Worm (Caenorhabditis elegans) whole organism, midembryonic: ENCODE data around the gene F09E10.1.

Source experiments
- T22C8.4 ChIP-seq: fragments of 200-800 bp; sonication (Bioruptor generic); IDR thresholded peaks from 2 replicates; pipeline ENCODE4 v1.3.6; 2022; ENCODE audit warnings: missing genetic modification characterization, missing compliant biosample characterization
- cog-1 ChIP-seq: sonication (generic microtip); optimal IDR thresholded peaks from 2 replicates; lab custom pipeline; 2016; ENCODE audit warnings: missing genetic modification characterization, missing compliant biosample characterization
- flt-1 ChIP-seq: fragments of 200-800 bp; sonication (Bioruptor generic); IDR thresholded peaks from 2 replicates; pipeline ENCODE4 v1.3.6; 2022; ENCODE audit warnings: missing genetic modification characterization, missing compliant biosample characterization
- klf-2 ChIP-seq: fragments of 200-800 bp; sonication (Bioruptor generic); conservative IDR thresholded peaks from 2 replicates; pipeline ENCODE4 v1.3.6; 2022; ENCODE audit warnings: missing genetic modification reagents, missing genetic modification characterization, missing compliant biosample characterization
- med-1 ChIP-seq: sonication (generic microtip); optimal IDR thresholded peaks from 2 replicates; lab custom pipeline; 2017; ENCODE audit warnings: missing genetic modification characterization, mild to moderate bottlenecking, missing compliant biosample characterization, antibody characterized with exemption, missing genetic modification reagents; ENCODE audit not compliant: insufficient read depth
- ref-1 ChIP-seq: fragments of 200-800 bp; sonication (Bioruptor generic); conservative IDR thresholded peaks from 2 replicates; pipeline ENCODE4 v1.3.6; 2022; ENCODE audit warnings: missing genetic modification reagents, missing genetic modification characterization, missing compliant biosample characterization
- tab-1 ChIP-seq: fragments of 200-800 bp; sonication (Bioruptor generic); IDR thresholded peaks from 2 replicates; pipeline ENCODE4 v1.3.6; 2022; ENCODE audit warnings: missing genetic modification characterization, missing compliant biosample characterization
- ztf-23 ChIP-seq: fragments of 200-800 bp; sonication (Bioruptor generic); IDR thresholded peaks from 2 replicates; pipeline ENCODE4 v1.3.6; 2022; ENCODE audit warnings: missing genetic modification reagents, missing genetic modification characterization, missing compliant biosample characterization
- ztf-29 ChIP-seq: fragments of 200-800 bp; sonication (Bioruptor generic); IDR thresholded peaks from 2 replicates; pipeline ENCODE4 v1.3.6; 2022; ENCODE audit warnings: missing genetic modification reagents, missing genetic modification characterization, missing compliant biosample characterization

F09E10.1 gene

DNA sequence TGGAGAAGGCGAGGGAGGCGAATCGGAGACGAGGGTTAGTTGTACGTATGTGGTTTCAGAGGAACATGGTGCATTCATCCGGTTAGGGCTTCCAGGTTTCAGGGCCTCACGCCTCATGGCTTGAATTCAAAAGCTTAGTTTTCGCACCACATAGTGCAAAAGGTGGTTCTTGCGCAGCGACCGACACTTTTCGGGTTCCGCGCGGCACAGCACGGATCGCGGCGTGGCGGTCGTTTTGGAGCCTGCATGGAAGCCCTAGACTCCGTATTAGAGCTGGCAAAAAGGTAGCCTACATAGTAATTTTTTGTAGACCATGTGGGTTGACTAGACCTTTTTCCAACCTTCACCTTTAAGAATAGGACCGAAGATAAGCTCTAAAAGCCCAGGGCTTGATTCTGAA is 36.2 kb downstream of the F09E10.1 start:
- TF ChIP-seq med-1 = no peak
- TF ChIP-seq T22C8.4 (GFP tag; lab: Robert Waterston, UW) = no peak
- no peak for TF ChIP-seq flt-1 (GFP tag; lab: Robert Waterston, UW)
- TF ChIP-seq tab-1 (GFP tag; lab: Robert Waterston, UW) = no peak

- TF ChIP-seq med-1 (no peak), tab-1 (GFP tag; lab: Robert Waterston, UW) (no peak), flt-1 (GFP tag; lab: Robert Waterston, UW) (no peak), klf-2 (GFP tag; lab: Robert Waterston, UW) (no peak), T22C8.4 (GFP tag; lab: Robert Waterston, UW) (no peak), ztf-29 (no peak), cog-1 (tag; lab: Kevin White, UChicago) (no peak), ref-1 (GFP tag; lab: Robert Waterston, UW) (no peak), ztf-23 (no peak)
Measured at ce11 chrX:1541072-1541471, 38.5 kb downstream of the F09E10.1 start.

- no peak for TF ChIP-seq cog-1 (tag; lab: Kevin White, UChicago)
- no peak for TF ChIP-seq ztf-29
- TF ChIP-seq med-1 = no peak
- no peak for TF ChIP-seq ref-1 (GFP tag; lab: Robert Waterston, UW)
- no peak for TF ChIP-seq T22C8.4 (GFP tag; lab: Robert Waterston, UW)
- TF ChIP-seq tab-1 (GFP tag; lab: Robert Waterston, UW) = no peak
- TF ChIP-seq ztf-23 = no peak
- TF ChIP-seq flt-1 (GFP tag; lab: Robert Waterston, UW) = no peak
- TF ChIP-seq klf-2 (GFP tag; lab: Robert Waterston, UW) = no peak
Measured at ce11 chrX:1543432-1543831, 40.8 kb downstream of the F09E10.1 start.

ce11 chrX:1546878-1547555 is 44.4 kb downstream of the F09E10.1 start, which contains the start of gene K06A9.1:
Gene K06A9.1, plus strand, starts transcription at chrX:1547505.
- TF ChIP-seq T22C8.4 (GFP tag; lab: Robert Waterston, UW) = no peak
- TF ChIP-seq ztf-29 = no peak
- TF ChIP-seq tab-1 (GFP tag; lab: Robert Waterston, UW) = no peak
- TF ChIP-seq flt-1 (GFP tag; lab: Robert Waterston, UW) = no peak
- TF ChIP-seq klf-2 (GFP tag; lab: Robert Waterston, UW) = no peak
- no peak for TF ChIP-seq cog-1 (tag; lab: Kevin White, UChicago)
- TF ChIP-seq med-1 = no peak
- TF ChIP-seq ztf-23 = no peak
- no peak for TF ChIP-seq ref-1 (GFP tag; lab: Robert Waterston, UW)

ce11 chrX:1549095-1549494 is 46.5 kb downstream of the F09E10.1 start:
- TF ChIP-seq tab-1 (GFP tag; lab: Robert Waterston, UW) (no peak), klf-2 (GFP tag; lab: Robert Waterston, UW) (no peak), ztf-23 (no peak), ref-1 (GFP tag; lab: Robert Waterston, UW) (no peak), cog-1 (tag; lab: Kevin White, UChicago) (no peak)
